Fruit fly (Drosophila melanogaster) whole organism, adult: ENCODE results near the gene Cpr.

Experiments used
- CG1620 ChIP-seq: fragments of 200-800 bp; sonication (Bioruptor generic); optimal IDR thresholded peaks from 2 replicates; lab custom pipeline; 2016; ENCODE audit warnings: missing biosample characterization, missing genetic modification characterization
- CG33017 ChIP-seq: fragments of 200-800 bp; sonication (Bioruptor generic); optimal IDR thresholded peaks from 2 replicates; lab custom pipeline; 2018; ENCODE audit warnings: missing biosample characterization, mild to moderate bottlenecking, missing genetic modification characterization, moderate library complexity
- CG5204 ChIP-seq: fragments of 200-800 bp; sonication (Bioruptor generic); optimal IDR thresholded peaks from 2 replicates; lab custom pipeline; 2016; ENCODE audit warnings: missing biosample characterization, missing genetic modification characterization
- CG7045 ChIP-seq: fragments of 200-800 bp; sonication (Bioruptor generic); optimal IDR thresholded peaks from 2 replicates; lab custom pipeline; 2017; ENCODE audit warnings: missing biosample characterization, mild to moderate bottlenecking, missing genetic modification characterization
- CG7101 ChIP-seq: fragments of 200-800 bp; sonication (Bioruptor generic); optimal IDR thresholded peaks from 2 replicates; lab custom pipeline; 2018; ENCODE audit warnings: missing biosample characterization, mild to moderate bottlenecking, missing genetic modification characterization, moderate library complexity
- Crg-1 ChIP-seq: fragments of 200-800 bp; sonication (Bioruptor generic); optimal IDR thresholded peaks from 2 replicates; lab custom pipeline; 2016; ENCODE audit warnings: missing biosample characterization, missing genetic modification characterization
- Hr96 ChIP-seq: fragments of 200-800 bp; sonication (Bioruptor generic); optimal IDR thresholded peaks from 2 replicates; lab custom pipeline; 2016; ENCODE audit warnings: missing biosample characterization, missing genetic modification characterization
- pad ChIP-seq: fragments of 200-800 bp; sonication (Bioruptor generic); optimal IDR thresholded peaks from 3 replicates; lab custom pipeline; 2017; ENCODE audit warnings: missing biosample characterization, missing genetic modification characterization, mild to moderate bottlenecking, moderate library complexity, missing genetic modification reagents
- tj ChIP-seq: fragments of 200-800 bp; sonication (Bioruptor generic); optimal IDR thresholded peaks from 3 replicates; lab custom pipeline; 2017; ENCODE audit warnings: missing biosample characterization, mild to moderate bottlenecking, missing genetic modification characterization, moderate library complexity
- toe ChIP-seq: fragments of 200-800 bp; sonication (Bioruptor generic); optimal IDR thresholded peaks from 2 replicates; lab custom pipeline; 2016; ENCODE audit warnings: missing biosample characterization, missing genetic modification characterization

dm6 chr2L:6380966-6381365 is 42.3 kb downstream of the Cpr start, which contains the start of gene Nepl5:
- TF ChIP-seq pad = no peak
- no peak for TF ChIP-seq CG7101 (tag; lab: Kevin White, UChicago)
- no peak for TF ChIP-seq Hr96
- no peak for TF ChIP-seq CG1620 (GFP tag; lab: Kevin White, UChicago)
- no peak for TF ChIP-seq tj
- TF ChIP-seq Crg-1 (GFP tag; lab: Kevin White, UChicago) = no peak
- no peak for TF ChIP-seq CG5204 (GFP tag; lab: Kevin White, UChicago)
- TF ChIP-seq CG33017 (tag; lab: Kevin White, UChicago) = no peak
- no peak for TF ChIP-seq toe (GFP tag; lab: Kevin White, UChicago)
- no peak for TF ChIP-seq CG7045
